In the genomic region with DNA sequence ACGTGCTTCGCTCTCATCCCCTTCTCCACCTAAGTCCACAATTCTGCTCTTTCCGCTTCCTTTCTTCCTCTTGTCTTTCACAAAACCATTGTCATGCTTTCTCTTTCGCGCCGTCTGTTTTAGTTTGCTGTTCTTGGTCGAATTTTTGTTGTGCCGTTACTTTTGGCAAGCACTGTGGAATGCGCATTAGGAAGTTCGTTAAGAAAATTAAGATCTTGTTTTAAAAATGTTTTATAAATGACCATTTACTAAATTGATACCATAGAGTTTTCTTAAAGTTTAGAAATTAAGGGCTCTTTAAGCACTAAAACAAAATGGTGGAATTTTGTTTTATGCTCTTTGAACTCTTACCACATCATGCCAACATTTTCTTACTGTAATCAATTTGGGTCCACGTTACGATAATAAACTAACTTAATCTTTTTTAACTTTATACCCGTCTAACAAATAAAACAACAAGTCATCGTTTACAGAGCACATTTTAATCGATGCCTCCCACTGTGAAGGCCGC, we compare ENCODE assay signal across 5 fruit fly cellular contexts.
TF ChIP-seq lines count a peak whose summit lies in the region.

No protein-coding gene starts in this region.

TF ChIP-seq in whole organism, adult, 20 proteins besides CTCF, POLR2A, EP300 and RAD21 (continued from another document):
- TF ChIP-seq CG7101 (tag; optimal IDR thresholded peaks at IDR 0.05; lab: Kevin White, UChicago) (peak; percentile 47), CG14711 (tag; optimal IDR thresholded peaks at IDR 0.05; lab: Kevin White, UChicago) (peak; percentile 61), Clk (GFP tag; optimal IDR thresholded peaks at IDR 0.05; lab: Kevin White, UChicago) (no peak)

TF ChIP-seq in whole organism, embryonic, 481 proteins besides CTCF, POLR2A, EP300 and RAD21 (continued from another document and continues in another):
- peak; percentile 69 to 71 for TF ChIP-seq Pdp1 (GFP tag; optimal IDR thresholded peaks at IDR 0.05; lab: Kevin White, UChicago)
- no peak for TF ChIP-seq toy (GFP tag; IDR thresholded peaks at IDR 0.05; lab: Robert Waterston, UW)
- no peak for TF ChIP-seq CG3407 (GFP tag; optimal IDR thresholded peaks at IDR 0.05; lab: Kevin White, UChicago)
- TF ChIP-seq Aef1 (GFP tag; IDR thresholded peaks at IDR 0.05; lab: Robert Waterston, UW): peak; percentile 58; the same call in 2 of the 3 replicates
- no peak for TF ChIP-seq Lhr (GFP tag; optimal IDR thresholded peaks at IDR 0.05; lab: Kevin White, UChicago)
- TF ChIP-seq MTF-1 (GFP tag; optimal IDR thresholded peaks at IDR 0.05; lab: Kevin White, UChicago; ENCODE audit: borderline replicate concordance): no peak
- TF ChIP-seq Dip3 (GFP tag; optimal IDR thresholded peaks at IDR 0.05; lab: Kevin White, UChicago): peak; percentile 84
- peak; percentile 66 for TF ChIP-seq Ptx1 (GFP tag; IDR thresholded peaks at IDR 0.05; lab: Robert Waterston, UW)
- peak; percentile 65 for TF ChIP-seq ems (GFP tag; optimal IDR thresholded peaks at IDR 0.05; lab: Kevin White, UChicago)
- TF ChIP-seq klu (GFP tag; IDR thresholded peaks at IDR 0.05; lab: Robert Waterston, UW): peak; percentile 46; the same call in 1 of the 2 replicates
- no peak for TF ChIP-seq tll (GFP tag; optimal IDR thresholded peaks at IDR 0.05; lab: Kevin White, UChicago)
- TF ChIP-seq CG18011 (GFP tag; optimal IDR thresholded peaks at IDR 0.05; lab: Kevin White, UChicago): peak; percentile 52
- peak; percentile 57 for TF ChIP-seq CG4404 (GFP tag; IDR thresholded peaks at IDR 0.05; lab: Robert Waterston, UW)
- no peak for TF ChIP-seq Neu2 (GFP tag; optimal IDR thresholded peaks at IDR 0.05; lab: Kevin White, UChicago; ENCODE audit: borderline replicate concordance)
- TF ChIP-seq Atf-2 (GFP tag; optimal IDR thresholded peaks at IDR 0.05; lab: Kevin White, UChicago): peak; percentile 74
- TF ChIP-seq E2f2 (GFP tag; IDR thresholded peaks at IDR 0.05; lab: Robert Waterston, UW): no peak
- peak; percentile 50 for TF ChIP-seq CG12219 (GFP tag; optimal IDR thresholded peaks at IDR 0.05; lab: Kevin White, UChicago)
- TF ChIP-seq Asciz (GFP tag; optimal IDR thresholded peaks at IDR 0.05; lab: Kevin White, UChicago): peak; percentile 69
- peak; percentile 41 for TF ChIP-seq CG17568 (GFP tag; optimal IDR thresholded peaks at IDR 0.05; lab: Kevin White, UChicago)
- no peak for TF ChIP-seq Sry-δ (GFP tag; optimal IDR thresholded peaks at IDR 0.05; lab: Kevin White, UChicago)
- 0 out of 2 replicates have a peak, but pooled peaks have one; percentile 28 for TF ChIP-seq ara (GFP tag; IDR thresholded peaks at IDR 0.05; lab: Robert Waterston, UW)
- no peak for TF ChIP-seq CG18764 (GFP tag; optimal IDR thresholded peaks at IDR 0.05; lab: Kevin White, UChicago)
- no peak for TF ChIP-seq sc (optimal IDR thresholded peaks at IDR 0.05; lab: Kevin White, UChicago)
- TF ChIP-seq sc (GFP tag; optimal IDR thresholded peaks at IDR 0.05; lab: Kevin White, UChicago): peak; percentile 28
- peak; percentile 84 for TF ChIP-seq phol (tag; optimal IDR thresholded peaks at IDR 0.05; lab: Kevin White, UChicago)
- TF ChIP-seq CG2875 (GFP tag; optimal IDR thresholded peaks at IDR 0.05; lab: Kevin White, UChicago): no peak
- TF ChIP-seq sug (tag; optimal IDR thresholded peaks at IDR 0.05; lab: Kevin White, UChicago): peak; percentile 60
- no peak for TF ChIP-seq hkb (optimal IDR thresholded peaks at IDR 0.05; lab: Kevin White, UChicago)
- TF ChIP-seq hkb (GFP tag; IDR thresholded peaks at IDR 0.05; lab: Robert Waterston, UW): peak; percentile 38; the same call in 1 of the 2 replicates

TF ChIP-seq in whole organism, prepupa, 60 proteins besides CTCF, POLR2A, EP300 and RAD21 (continued from another document and continues in another):
- TF ChIP-seq Lpt (GFP tag; optimal IDR thresholded peaks at IDR 0.05; lab: Kevin White, UChicago) (peak; percentile 5), salr (GFP tag; optimal IDR thresholded peaks at IDR 0.05; lab: Kevin White, UChicago) (peak in 1 of 2 experiments; percentile 16), CG31627 (GFP tag; optimal IDR thresholded peaks at IDR 0.05; lab: Kevin White, UChicago) (peak; percentile 83), CG3919 (GFP tag; optimal IDR thresholded peaks at IDR 0.05; lab: Kevin White, UChicago) (peak; percentile 59), CG3032 (tag; optimal IDR thresholded peaks at IDR 0.05; lab: Kevin White, UChicago) (peak; percentile 7), CG4318 (GFP tag; optimal IDR thresholded peaks at IDR 0.05; lab: Kevin White, UChicago) (peak; percentile 64), Met (GFP tag; optimal IDR thresholded peaks at IDR 0.05; lab: Kevin White, UChicago) (peak; percentile 85), dsx (GFP tag; optimal IDR thresholded peaks at IDR 0.05; lab: Kevin White, UChicago; ENCODE audit: poor library complexity, severe bottlenecking) (no peak), CG8319 (GFP tag; optimal IDR thresholded peaks at IDR 0.05; lab: Kevin White, UChicago) (no peak), Smox (GFP tag; optimal IDR thresholded peaks at IDR 0.05; lab: Kevin White, UChicago) (peak; percentile 80), acj6 (GFP tag; optimal IDR thresholded peaks at IDR 0.05; lab: Kevin White, UChicago) (peak; percentile 60), CG32006 (GFP tag; optimal IDR thresholded peaks at IDR 0.05; lab: Kevin White, UChicago) (peak; percentile 82), Eip93F (GFP tag; optimal IDR thresholded peaks at IDR 0.05; lab: Kevin White, UChicago) (peak; percentile 8), OdsH (GFP tag; optimal IDR thresholded peaks at IDR 0.05; lab: Kevin White, UChicago) (peak; percentile 69), cyc (GFP tag; optimal IDR thresholded peaks at IDR 0.05; lab: Kevin White, UChicago) (peak; percentile 78), Eip78C (GFP tag; lab: Kevin White, UChicago) (peak; percentile 94), esn (GFP tag; optimal IDR thresholded peaks at IDR 0.05; lab: Kevin White, UChicago) (peak; percentile 82), CG6808 (GFP tag; optimal IDR thresholded peaks at IDR 0.05; lab: Kevin White, UChicago) (no peak), net (GFP tag; optimal IDR thresholded peaks at IDR 0.05; lab: Kevin White, UChicago) (peak; percentile 57), Blimp-1 (GFP tag; optimal IDR thresholded peaks at IDR 0.05; lab: Kevin White, UChicago) (peak; percentile 50), svp (GFP tag; lab: Kevin White, UChicago) (peak; percentile 93), Sox15 (GFP tag; optimal IDR thresholded peaks at IDR 0.05; lab: Kevin White, UChicago) (peak; percentile 52), CG8632 (GFP tag; optimal IDR thresholded peaks at IDR 0.05; lab: Kevin White, UChicago) (peak; percentile 31), CG11762 (GFP tag; optimal IDR thresholded peaks at IDR 0.05; lab: Kevin White, UChicago; ENCODE audit: insufficient read depth) (peak; percentile 25), CG6792 (GFP tag; optimal IDR thresholded peaks at IDR 0.05; lab: Kevin White, UChicago) (peak; percentile 52), Gug (GFP tag; IDR thresholded peaks at IDR 0.05; lab: Robert Waterston, UW) (peak; percentile 59), dac (GFP tag; optimal IDR thresholded peaks at IDR 0.05; lab: Kevin White, UChicago) (peak; percentile 31), CG34406 (GFP tag; optimal IDR thresholded peaks at IDR 0.05; lab: Kevin White, UChicago) (peak; percentile 30), Eip75B (GFP tag; optimal IDR thresholded peaks at IDR 0.05; lab: Kevin White, UChicago) (peak; percentile 74), Hr39 (GFP tag; optimal IDR thresholded peaks at IDR 0.05; lab: Kevin White, UChicago) (peak; percentile 87), CG9139 (GFP tag; optimal IDR thresholded peaks at IDR 0.05; lab: Kevin White, UChicago) (no peak), CG6854 (GFP tag; optimal IDR thresholded peaks at IDR 0.05; lab: Kevin White, UChicago) (no peak)

TF ChIP-seq in whole organism, pupa, 21 proteins besides CTCF, POLR2A, EP300 and RAD21 (continued from another document):
- TF ChIP-seq CG13204 (GFP tag; optimal IDR thresholded peaks at IDR 0.05; lab: Kevin White, UChicago) (no peak), CG9948 (tag; optimal IDR thresholded peaks at IDR 0.05; lab: Kevin White, UChicago) (peak; percentile 53)

TF ChIP-seq in whole organism, wandering third instar larva, 38 proteins besides CTCF, POLR2A, EP300 and RAD21 (continued from another document):
- TF ChIP-seq pan (optimal IDR thresholded peaks at IDR 0.05; lab: Kevin White, UChicago) (no peak), fru (GFP tag; optimal IDR thresholded peaks at IDR 0.05; lab: Kevin White, UChicago) (peak; percentile 69), Abd-B (GFP tag; optimal IDR thresholded peaks at IDR 0.05; lab: Kevin White, UChicago) (no peak), h (GFP tag; optimal IDR thresholded peaks at IDR 0.05; lab: Kevin White, UChicago) (peak; percentile 47), Sp1 (GFP tag; optimal IDR thresholded peaks at IDR 0.05; lab: Kevin White, UChicago) (peak; percentile 49), dsf (GFP tag; optimal IDR thresholded peaks at IDR 0.05; lab: Kevin White, UChicago; ENCODE audit: borderline replicate concordance) (no peak), Hr78 (GFP tag; optimal IDR thresholded peaks at IDR 0.05; lab: Kevin White, UChicago) (no peak), usp (GFP tag; optimal IDR thresholded peaks at IDR 0.05; lab: Kevin White, UChicago) (no peak), dl (GFP tag; optimal IDR thresholded peaks at IDR 0.05; lab: Kevin White, UChicago; ENCODE audit: insufficient read depth in 1 of 2, partially characterized antibody in 2 of 2) (no peak), Dfd (GFP tag; optimal IDR thresholded peaks at IDR 0.05; lab: Kevin White, UChicago) (no peak), CG32264 (GFP tag; optimal IDR thresholded peaks at IDR 0.05; lab: Kevin White, UChicago) (no peak)
TF ChIP-seq in whole organism, wandering third instar larva: peak in this region for 12.
